Fruit fly (Drosophila melanogaster) whole organism, prepupa: ENCODE results near the gene RPA1.

Experiments used
- Blimp-1 ChIP-seq: fragments of 200-800 bp; sonication (Bioruptor generic); optimal IDR thresholded peaks from 3 replicates; lab custom pipeline; 2017; ENCODE audit warnings: missing biosample characterization, missing genetic modification characterization, mild to moderate bottlenecking, moderate library complexity, missing genetic modification reagents
- CG10631 ChIP-seq: fragments of 200-800 bp; sonication (Bioruptor generic); optimal IDR thresholded peaks from 2 replicates; lab custom pipeline; 2016; ENCODE audit warnings: missing biosample characterization, missing genetic modification characterization
- CG11902 ChIP-seq: fragments of 200-800 bp; sonication (Bioruptor generic); optimal IDR thresholded peaks from 3 replicates; lab custom pipeline; 2016; ENCODE audit warnings: missing biosample characterization, missing genetic modification characterization
- CG1621 ChIP-seq: fragments of 200-800 bp; sonication (Bioruptor generic); optimal IDR thresholded peaks from 3 replicates; lab custom pipeline; 2018; ENCODE audit warnings: missing biosample characterization, mild to moderate bottlenecking, missing genetic modification characterization
- CG16779 ChIP-seq: fragments of 200-800 bp; sonication (Bioruptor generic); optimal IDR thresholded peaks from 3 replicates; lab custom pipeline; 2017; ENCODE audit warnings: missing biosample characterization, mild to moderate bottlenecking, missing genetic modification characterization
- CG3032 ChIP-seq: fragments of 200-800 bp; optimal IDR thresholded peaks from 2 replicates; lab custom pipeline; 2019; ENCODE audit warnings: missing biosample characterization, mild to moderate bottlenecking, missing genetic modification characterization, moderate library complexity
- CG31627 ChIP-seq: fragments of 200-800 bp; sonication (Bioruptor generic); optimal IDR thresholded peaks from 3 replicates; lab custom pipeline; 2016; ENCODE audit warnings: missing biosample characterization, missing genetic modification characterization
- CG32006 ChIP-seq: fragments of 200-800 bp; sonication (Bioruptor generic); optimal IDR thresholded peaks from 3 replicates; lab custom pipeline; 2017; ENCODE audit warnings: missing biosample characterization, mild to moderate bottlenecking, missing genetic modification characterization
- CG34406 ChIP-seq: fragments of 200-800 bp; sonication (Bioruptor generic); optimal IDR thresholded peaks from 3 replicates; lab custom pipeline; 2016; ENCODE audit warnings: missing biosample characterization, missing genetic modification characterization
- CG6163 ChIP-seq: fragments of 200-800 bp; sonication (Bioruptor generic); IDR thresholded peaks from 3 replicates; pipeline ENCODE4 v1.3.6; 2022; ENCODE audit warnings: missing biosample characterization, missing genetic modification characterization
- CG6276 ChIP-seq: fragments of 200-800 bp; sonication (Bioruptor generic); optimal IDR thresholded peaks from 2 replicates; lab custom pipeline; 2017; ENCODE audit warnings: missing biosample characterization, mild to moderate bottlenecking, missing genetic modification characterization
- CG6792 ChIP-seq: fragments of 200-800 bp; sonication (Bioruptor generic); optimal IDR thresholded peaks from 3 replicates; lab custom pipeline; 2016; ENCODE audit warnings: missing biosample characterization, missing genetic modification characterization
- CG6808 ChIP-seq: fragments of 200-800 bp; sonication (Bioruptor generic); optimal IDR thresholded peaks from 3 replicates; lab custom pipeline; 2017; ENCODE audit warnings: missing biosample characterization, missing genetic modification characterization, mild to moderate bottlenecking, moderate library complexity, missing genetic modification reagents
- CG6854 ChIP-seq: fragments of 200-800 bp; sonication (Bioruptor generic); optimal IDR thresholded peaks from 2 replicates; lab custom pipeline; 2017; ENCODE audit warnings: missing biosample characterization, mild to moderate bottlenecking, missing genetic modification characterization
- CG8119 ChIP-seq: fragments of 200-800 bp; sonication (Bioruptor generic); IDR thresholded peaks from 3 replicates; pipeline ENCODE4 v1.3.6; 2022; ENCODE audit warnings: missing biosample characterization, missing genetic modification characterization
- CG8319 ChIP-seq: fragments of 200-800 bp; sonication (Bioruptor generic); optimal IDR thresholded peaks from 3 replicates; lab custom pipeline; 2016; ENCODE audit warnings: missing biosample characterization, missing genetic modification characterization
- CG8632 ChIP-seq: fragments of 200-800 bp; sonication (Bioruptor generic); optimal IDR thresholded peaks from 3 replicates; lab custom pipeline; 2016; ENCODE audit warnings: missing biosample characterization, missing genetic modification characterization
- CG9139 ChIP-seq: fragments of 200-800 bp; sonication (Bioruptor generic); optimal IDR thresholded peaks from 3 replicates; lab custom pipeline; 2017; ENCODE audit warnings: missing biosample characterization, mild to moderate bottlenecking, missing genetic modification characterization
- Eip78C ChIP-seq: fragments of 200-800 bp; sonication (Bioruptor generic); peaks from one replicate; lab custom pipeline; 2016; ENCODE audit warnings: missing biosample characterization, missing genetic modification characterization
- Eip93F ChIP-seq: fragments of 200-800 bp; sonication (Bioruptor generic); optimal IDR thresholded peaks from 2 replicates; lab custom pipeline; 2016; ENCODE audit warnings: missing biosample characterization, mild to moderate bottlenecking, missing genetic modification characterization
- Ets96B ChIP-seq: fragments of 200-800 bp; optimal IDR thresholded peaks from 2 replicates; lab custom pipeline; 2019; ENCODE audit warnings: missing biosample characterization, mild to moderate bottlenecking, missing genetic modification characterization, moderate library complexity
- Gug ChIP-seq: fragments of 200-800 bp; sonication (Bioruptor generic); IDR thresholded peaks from 2 replicates; pipeline ENCODE4 v1.3.6; 2022; ENCODE audit warnings: missing biosample characterization, missing genetic modification characterization
- Hr38 ChIP-seq: sonication (Bioruptor generic); optimal IDR thresholded peaks from 2 replicates; lab custom pipeline; 2016; ENCODE audit warnings: missing biosample characterization, missing genetic modification characterization
- Hr39 ChIP-seq: fragments of 200-800 bp; sonication (Bioruptor generic); optimal IDR thresholded peaks from 2 replicates; lab custom pipeline; 2016; ENCODE audit warnings: missing biosample characterization, missing genetic modification characterization
- Hr4 ChIP-seq: fragments of 200-800 bp; sonication (Bioruptor generic); optimal IDR thresholded peaks from 3 replicates; lab custom pipeline; 2016; ENCODE audit warnings: missing biosample characterization, missing genetic modification characterization
- Lpt ChIP-seq: fragments of 200-800 bp; sonication (Bioruptor generic); optimal IDR thresholded peaks from 3 replicates; lab custom pipeline; 2016; ENCODE audit warnings: missing biosample characterization, missing genetic modification characterization
- Met ChIP-seq: fragments of 200-800 bp; sonication (Bioruptor generic); optimal IDR thresholded peaks from 3 replicates; lab custom pipeline; 2016; ENCODE audit warnings: missing biosample characterization, missing genetic modification characterization
- OdsH ChIP-seq: fragments of 200-800 bp; sonication (Bioruptor generic); optimal IDR thresholded peaks from 3 replicates; lab custom pipeline; 2016; ENCODE audit warnings: missing biosample characterization, missing genetic modification characterization
- Sox102F ChIP-seq: fragments of 200-800 bp; sonication (Bioruptor generic); optimal IDR thresholded peaks from 2 replicates; lab custom pipeline; 2016; ENCODE audit warnings: missing biosample characterization, mild to moderate bottlenecking, missing genetic modification characterization
- Sox14 ChIP-seq: fragments of 200-800 bp; sonication (Bioruptor generic); optimal IDR thresholded peaks from 3 replicates; lab custom pipeline; 2016; ENCODE audit warnings: missing biosample characterization, missing genetic modification characterization
- achi ChIP-seq: fragments of 200-800 bp; sonication (Bioruptor generic); optimal IDR thresholded peaks from 3 replicates; lab custom pipeline; 2016; ENCODE audit warnings: missing biosample characterization, missing genetic modification characterization
- cyc ChIP-seq: fragments of 200-800 bp; sonication (Bioruptor generic); optimal IDR thresholded peaks from 3 replicates; lab custom pipeline; 2016; ENCODE audit warnings: missing biosample characterization, missing genetic modification characterization
- eg ChIP-seq: fragments of 200-800 bp; sonication (Bioruptor generic); IDR thresholded peaks from 3 replicates; pipeline ENCODE4 v1.3.6; 2022; ENCODE audit warnings: missing biosample characterization, missing genetic modification characterization
- esn ChIP-seq: fragments of 200-800 bp; sonication (Bioruptor generic); optimal IDR thresholded peaks from 2 replicates; lab custom pipeline; 2016; ENCODE audit warnings: missing biosample characterization, mild to moderate bottlenecking, missing genetic modification characterization, moderate library complexity
- fkh ChIP-seq: fragments of 200-800 bp; sonication (Bioruptor generic); optimal IDR thresholded peaks from 3 replicates; lab custom pipeline; 2017; ENCODE audit warnings: missing biosample characterization, mild to moderate bottlenecking, missing genetic modification characterization, moderate library complexity
- lz ChIP-seq: fragments of 200-800 bp; sonication (Bioruptor generic); optimal IDR thresholded peaks from 3 replicates; lab custom pipeline; 2016; ENCODE audit warnings: missing biosample characterization, missing genetic modification characterization
- net ChIP-seq: fragments of 200-800 bp; sonication (Bioruptor generic); optimal IDR thresholded peaks from 3 replicates; lab custom pipeline; 2016; ENCODE audit warnings: missing biosample characterization, missing genetic modification characterization
- pdm3 ChIP-seq: fragments of 200-800 bp; sonication (Bioruptor generic); optimal IDR thresholded peaks from 3 replicates; lab custom pipeline; 2016; ENCODE audit warnings: missing biosample characterization, missing genetic modification characterization
- salr ChIP-seq, 2 experiments: fragments of 200-800 bp; sonication (Bioruptor generic); optimal IDR thresholded peaks; 3 replicates each; lab custom pipeline; 2016 to 2018; ENCODE audit warnings: missing biosample characterization in 2 of 2, missing genetic modification characterization in 2 of 2, mild to moderate bottlenecking in 1 of 2
- spab ChIP-seq: fragments of 200-800 bp; sonication (Bioruptor generic); optimal IDR thresholded peaks from 2 replicates; lab custom pipeline; 2017; ENCODE audit warnings: missing biosample characterization, mild to moderate bottlenecking, missing genetic modification characterization, missing genetic modification reagents
- ss ChIP-seq, 2 experiments: fragments of 200-800 bp; sonication (Bioruptor generic); optimal IDR thresholded peaks; 2 replicates in 1 of 2; 3 replicates in 1 of 2; lab custom pipeline; 2017 to 2018; ENCODE audit warnings: mild to moderate bottlenecking in 2 of 2, missing biosample characterization in 2 of 2, missing genetic modification characterization in 2 of 2, moderate library complexity in 1 of 2
- svp ChIP-seq: fragments of 200-800 bp; sonication (Bioruptor generic); peaks from one replicate; lab custom pipeline; 2016; ENCODE audit warnings: missing biosample characterization, missing genetic modification characterization
- vri ChIP-seq: fragments of 200-800 bp; sonication (Bioruptor generic); optimal IDR thresholded peaks from 3 replicates; lab custom pipeline; 2016; ENCODE audit warnings: missing biosample characterization, mild to moderate bottlenecking, missing genetic modification characterization

RPA1 gene

dm6 chr3R:8272573-8273165 lies 8.4 kb upstream of the RPA1 start (continued):
- no peak for TF ChIP-seq CG11902 (GFP tag; lab: Kevin White, UChicago)
- TF ChIP-seq Hr39 = peak; percentile 69
- no peak for TF ChIP-seq eg (GFP tag; lab: Robert Waterston, UW)
- no peak for TF ChIP-seq vri (GFP tag; lab: Kevin White, UChicago)
- peak; percentile 74 for TF ChIP-seq cyc
- TF ChIP-seq CG9139 (GFP tag; lab: Kevin White, UChicago) = no peak
- peak; percentile 75 for TF ChIP-seq Sox102F (GFP tag; lab: Kevin White, UChicago)
- TF ChIP-seq CG8319 (GFP tag; lab: Kevin White, UChicago) = no peak
- TF ChIP-seq svp (GFP tag; lab: Kevin White, UChicago) = peak; percentile 100
- TF ChIP-seq CG10631 = no peak
- no peak for TF ChIP-seq CG6854
- no peak for TF ChIP-seq CG32006 (GFP tag; lab: Kevin White, UChicago)
- no peak for TF ChIP-seq Eip93F (GFP tag; lab: Kevin White, UChicago)
- no peak for TF ChIP-seq fkh (GFP tag; lab: Kevin White, UChicago)
- no peak for TF ChIP-seq CG6163 (GFP tag; lab: Robert Waterston, UW)
- no peak for TF ChIP-seq OdsH (GFP tag; lab: Kevin White, UChicago)
- TF ChIP-seq CG16779 = no peak
- TF ChIP-seq CG6276 (GFP tag; lab: Kevin White, UChicago) = no peak
- no peak for TF ChIP-seq spab (GFP tag; lab: Kevin White, UChicago)
- TF ChIP-seq CG6808 (GFP tag; lab: Kevin White, UChicago) = no peak
- no peak for TF ChIP-seq Eip78C
- peak; percentile 68 for TF ChIP-seq Met (GFP tag; lab: Kevin White, UChicago)
- TF ChIP-seq CG3032 (tag; lab: Kevin White, UChicago) = no peak
- no peak for TF ChIP-seq pdm3 (GFP tag; lab: Kevin White, UChicago)
- peak; percentile 31 for TF ChIP-seq CG6792 (GFP tag; lab: Kevin White, UChicago)
- TF ChIP-seq Sox14 = no peak
- no peak for TF ChIP-seq Blimp-1 (GFP tag; lab: Kevin White, UChicago)
- TF ChIP-seq CG31627 = peak; percentile 64
- no peak for TF ChIP-seq Hr38
- TF ChIP-seq CG8119 (GFP tag; lab: Robert Waterston, UW) = no peak
- TF ChIP-seq esn (GFP tag; lab: Kevin White, UChicago) = peak; percentile 72
- TF ChIP-seq Gug (GFP tag; lab: Robert Waterston, UW) = no peak
- TF ChIP-seq, all 60 proteins: peak for 13

DNA sequence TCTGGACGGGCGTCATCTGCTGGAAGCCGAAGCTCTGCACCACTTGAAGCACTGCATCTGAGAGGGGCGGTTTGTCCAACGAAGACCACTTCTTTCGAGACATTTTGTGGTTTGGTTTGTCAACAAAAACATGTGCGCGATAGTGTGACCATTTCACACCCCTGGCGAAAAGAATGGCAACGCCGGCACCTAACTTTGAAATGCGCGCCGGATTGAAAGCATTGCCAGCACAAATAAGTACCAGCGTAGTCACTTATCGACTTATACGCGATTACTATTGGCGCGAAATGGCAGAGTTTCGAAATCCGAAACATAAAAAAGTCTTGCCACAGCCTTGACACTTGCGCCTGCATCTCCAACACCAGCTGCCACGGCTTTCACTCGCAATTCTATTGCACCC lies 5.5 kb upstream of the RPA1 start, which contains the start of gene CG9630:
Gene CG9630 (minus strand): TSS at position 157 of the 400 bp plus-strand sequence.
- peak; percentile 94 for TF ChIP-seq fkh (GFP tag; lab: Kevin White, UChicago)
- TF ChIP-seq esn (GFP tag; lab: Kevin White, UChicago) = no peak
- TF ChIP-seq, all 60 proteins: peak for 1

DNA sequence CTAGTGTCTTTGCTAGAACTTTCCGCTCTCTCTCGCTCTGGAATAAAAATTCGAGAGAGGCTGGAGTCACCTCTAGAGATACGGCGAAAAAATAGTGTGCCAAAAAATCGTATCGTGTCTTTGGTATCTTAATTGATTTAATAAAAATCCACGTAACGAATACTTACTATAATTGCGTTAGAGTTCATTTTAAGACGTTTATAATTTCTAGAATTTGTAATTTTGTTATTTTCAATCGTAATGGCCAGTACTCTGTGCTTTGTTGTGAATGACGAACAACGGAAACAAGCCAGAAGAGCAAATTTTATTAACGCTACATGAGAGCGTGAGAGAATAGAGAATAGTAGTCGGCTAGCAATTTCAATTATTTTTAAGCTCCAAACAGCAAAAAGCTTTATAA lies 2.6 kb downstream of the RPA1 start:
- no peak for TF ChIP-seq CG1621
- no peak for TF ChIP-seq Sox14
- no peak for TF ChIP-seq Blimp-1 (GFP tag; lab: Kevin White, UChicago)
- no peak for TF ChIP-seq net
- no peak for TF ChIP-seq Lpt (GFP tag; lab: Kevin White, UChicago)
- no peak for TF ChIP-seq Hr4 (GFP tag; lab: Kevin White, UChicago)
- TF ChIP-seq, all 60 proteins: peak for 0

DNA sequence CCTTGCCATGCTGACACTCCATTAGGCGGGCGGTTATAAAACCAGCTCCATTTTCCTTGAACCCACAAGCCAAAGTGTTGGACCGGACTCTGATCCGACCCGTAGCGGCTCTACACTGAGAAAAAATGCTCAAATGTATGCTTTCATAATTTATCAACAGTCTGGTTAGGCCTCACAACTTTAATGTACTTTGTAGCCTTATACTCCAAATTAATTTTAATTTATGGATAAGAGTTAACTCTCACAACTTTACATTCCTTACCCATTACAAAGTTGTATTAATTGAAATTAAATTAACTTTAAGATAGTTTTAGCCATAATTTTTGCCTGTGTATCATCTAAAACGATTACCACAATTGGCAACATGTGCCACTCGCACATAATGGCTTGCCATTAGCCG lies 8.2 kb downstream of the RPA1 start:
- TF ChIP-seq pdm3 (GFP tag; lab: Kevin White, UChicago) (peak; percentile 40), CG11902 (GFP tag; lab: Kevin White, UChicago) (no peak), spab (GFP tag; lab: Kevin White, UChicago) (no peak), Sox14 (no peak), CG8119 (GFP tag; lab: Robert Waterston, UW) (peak; percentile 84), eg (GFP tag; lab: Robert Waterston, UW) (no peak; the same call in 1 of the 3 replicates), CG6792 (GFP tag; lab: Kevin White, UChicago) (no peak), OdsH (GFP tag; lab: Kevin White, UChicago) (peak; percentile 39), Blimp-1 (GFP tag; lab: Kevin White, UChicago) (no peak), vri (GFP tag; lab: Kevin White, UChicago) (no peak), lz (no peak), ss (GFP tag; optimal IDR thresholded peaks at IDR 0.05; lab: Kevin White, UChicago) (no peak), net (no peak), CG34406 (GFP tag; lab: Kevin White, UChicago) (no peak), CG8632 (GFP tag; lab: Kevin White, UChicago) (no peak), CG6854 (no peak), Eip93F (GFP tag; lab: Kevin White, UChicago) (no peak), salr (GFP tag; optimal IDR thresholded peaks at IDR 0.05; lab: Kevin White, UChicago) (peak in 1 of 2 experiments; percentile 30), Eip78C (peak; percentile 70), CG6276 (GFP tag; lab: Kevin White, UChicago) (peak; percentile 71), CG16779 (no peak), Ets96B (tag; lab: Kevin White, UChicago) (no peak), achi (GFP tag; lab: Kevin White, UChicago) (no peak), CG32006 (GFP tag; lab: Kevin White, UChicago) (peak; percentile 77)
